Worm (Caenorhabditis elegans): ENCODE data around the gene R52.5.
A peak's percentile ranks its signal among the peaks of the same experiment; 100 is the strongest.

R52.5 gene

ce11 chrII:2112948-2113347 is 3.1 kb upstream of the R52.5 start, which contains the start of gene R52.6:
TSS of gene R52.6 (minus strand) at chrII:2113048.
- no peak for TF ChIP-seq aly-2 (tag; optimal IDR thresholded peaks at IDR 0.05)
- TF ChIP-seq mab-5 (tag; optimal IDR thresholded peaks at IDR 0.05), result no peak
- TF ChIP-seq nhr-12 (tag; optimal IDR thresholded peaks at IDR 0.05), result no peak
- TF ChIP-seq ZK546.5 (tag; optimal IDR thresholded peaks at IDR 0.05), result no peak
- TF ChIP-seq skn-1 (tag; optimal IDR thresholded peaks at IDR 0.05), result no peak
- no peak for TF ChIP-seq nhr-25 (tag; optimal IDR thresholded peaks at IDR 0.05)
- TF ChIP-seq nhr-10 (tag; optimal IDR thresholded peaks at IDR 0.05), result no peak
- no peak for TF ChIP-seq Y55F3AM.14 (GFP tag; optimal IDR thresholded peaks at IDR 0.05)
- no peak for TF ChIP-seq sem-4 (tag; optimal IDR thresholded peaks at IDR 0.05)
- no peak for TF ChIP-seq peb-1 (tag; optimal IDR thresholded peaks at IDR 0.05)
- no peak for TF ChIP-seq dmd-4 (tag; optimal IDR thresholded peaks at IDR 0.05)
- no peak for TF ChIP-seq lsy-2 (tag; optimal IDR thresholded peaks at IDR 0.05)

ce11 chrII:2108295-2108694 is 1.5 kb downstream of the R52.5 start, which contains the start of gene R52.4:
TSS of gene R52.4 (minus strand) at chrII:2108395.
- TF ChIP-seq lin-13 (GFP tag; optimal IDR thresholded peaks at IDR 0.05) (no peak), dmd-4 (tag; optimal IDR thresholded peaks at IDR 0.05) (no peak), lsy-2 (tag; optimal IDR thresholded peaks at IDR 0.05) (no peak), nhr-23 (tag; optimal IDR thresholded peaks at IDR 0.05) (no peak)

- no peak for TF ChIP-seq ztf-11 (tag; optimal IDR thresholded peaks at IDR 0.05)
- TF ChIP-seq elt-3 (tag; optimal IDR thresholded peaks at IDR 0.05), result no peak
- TF ChIP-seq fos-1 (tag; optimal IDR thresholded peaks at IDR 0.05), result peak; percentile 76
These were observed 10.5 kb downstream of the R52.5 start, which contains the start of gene math-42 for ce11 chrII:2099139-2099976. TSS of gene math-42 (plus strand) at chrII:2099926.

- TF ChIP-seq blmp-1 (tag; optimal IDR thresholded peaks at IDR 0.05; ENCODE audit: insufficient read depth) (no peak), skn-1 (tag; optimal IDR thresholded peaks at IDR 0.05) (no peak), sma-9 (GFP tag; optimal IDR thresholded peaks at IDR 0.05) (no peak), sma-9 (tag; optimal IDR thresholded peaks at IDR 0.05) (no peak), zag-1 (tag; optimal IDR thresholded peaks at IDR 0.05) (no peak), elt-1 (tag; optimal IDR thresholded peaks at IDR 0.05) (no peak), nhr-12 (tag; optimal IDR thresholded peaks at IDR 0.05) (no peak), sem-4 (tag; optimal IDR thresholded peaks at IDR 0.05) (no peak), nhr-23 (tag; optimal IDR thresholded peaks at IDR 0.05) (no peak), lin-11 (tag; optimal IDR thresholded peaks at IDR 0.05) (no peak), fos-1 (tag; optimal IDR thresholded peaks at IDR 0.05) (no peak), gmeb-1 (tag; optimal IDR thresholded peaks at IDR 0.05) (no peak), Y55F3AM.14 (GFP tag; optimal IDR thresholded peaks at IDR 0.05) (no peak)
These were observed 14.8 kb downstream of the R52.5 start, which contains the start of gene T16A1.2 for ce11 chrII:2094924-2095650. TSS of gene T16A1.2 (plus strand) at chrII:2095600.

- TF ChIP-seq dmd-4 (tag; optimal IDR thresholded peaks at IDR 0.05) (no peak), nhr-12 (tag; optimal IDR thresholded peaks at IDR 0.05) (no peak), mdl-1 (tag; optimal IDR thresholded peaks at IDR 0.05) (no peak), mab-5 (tag; optimal IDR thresholded peaks at IDR 0.05) (no peak), elt-3 (tag; optimal IDR thresholded peaks at IDR 0.05) (no peak), Y55F3AM.14 (GFP tag; optimal IDR thresholded peaks at IDR 0.05) (no peak), alr-1 (tag; optimal IDR thresholded peaks at IDR 0.05) (no peak), ztf-1 (GFP tag; conservative IDR thresholded peaks at IDR 0.05) (no peak), ama-1 (optimal IDR thresholded peaks at IDR 0.05) (no peak), nhr-23 (tag; optimal IDR thresholded peaks at IDR 0.05) (no peak), elt-1 (tag; optimal IDR thresholded peaks at IDR 0.05) (no peak), lin-13 (GFP tag; optimal IDR thresholded peaks at IDR 0.05) (no peak), blmp-1 (tag; optimal IDR thresholded peaks at IDR 0.05; ENCODE audit: insufficient read depth) (no peak), nhr-77 (tag; optimal IDR thresholded peaks at IDR 0.05) (no peak), ceh-16 (tag; optimal IDR thresholded peaks at IDR 0.05) (no peak), nhr-11 (tag; optimal IDR thresholded peaks at IDR 0.05) (no peak)
These were observed 16.4 kb downstream of the R52.5 start, which contains the start of gene fbxb-37 for ce11 chrII:2093456-2093926. TSS of gene fbxb-37 (minus strand) at chrII:2093876.

All from whole organism, L2 larva.